Worm (Caenorhabditis elegans): ENCODE results near the gene fbxa-59.
"Not testable (repeated sequence)": the region's sequence is repeated elsewhere in the genome, so short reads cannot be mapped to it uniquely, and the experiment has no call there.

fbxa-59 gene

ce11 chrIII:946250-946725, 3.0 kb upstream of the fbxa-59 start, which contains the start of gene fbxa-60:
TSS of gene fbxa-60 (minus strand) at chrIII:946300.
- no peak for TF ChIP-seq lin-13 (GFP tag; optimal IDR thresholded peaks at IDR 0.05)
- TF ChIP-seq zag-1 (tag; optimal IDR thresholded peaks at IDR 0.05), result no peak
- TF ChIP-seq alr-1 (tag; optimal IDR thresholded peaks at IDR 0.05), result no peak
- peak; percentile 83 for TF ChIP-seq fos-1 (tag; optimal IDR thresholded peaks at IDR 0.05)
- no peak for TF ChIP-seq mdl-1 (tag; optimal IDR thresholded peaks at IDR 0.05)
- no peak for TF ChIP-seq mbf-1 (tag; optimal IDR thresholded peaks at IDR 0.05)
- no peak for TF ChIP-seq lin-11 (tag; optimal IDR thresholded peaks at IDR 0.05)
- TF ChIP-seq gmeb-1 (tag; optimal IDR thresholded peaks at IDR 0.05), result peak; percentile 28
- peak; percentile 9 for TF ChIP-seq sma-9 (GFP tag; optimal IDR thresholded peaks at IDR 0.05)
- TF ChIP-seq sma-9 (tag; optimal IDR thresholded peaks at IDR 0.05), result no peak
- no peak for TF ChIP-seq ama-1 (optimal IDR thresholded peaks at IDR 0.05)
- TF ChIP-seq mab-5 (tag; optimal IDR thresholded peaks at IDR 0.05), result no peak
- TF ChIP-seq R02D3.7 (tag; optimal IDR thresholded peaks at IDR 0.05), result no peak
- no peak for TF ChIP-seq skn-1 (tag; optimal IDR thresholded peaks at IDR 0.05)
- no peak for TF ChIP-seq nhr-12 (tag; optimal IDR thresholded peaks at IDR 0.05)
- TF ChIP-seq ceh-82 (tag; optimal IDR thresholded peaks at IDR 0.05), result no peak
- TF ChIP-seq ztf-4 (tag; optimal IDR thresholded peaks at IDR 0.05), result no peak
- no peak for TF ChIP-seq C34F6.9 (tag; optimal IDR thresholded peaks at IDR 0.05)
- no peak for TF ChIP-seq nhr-6 (tag; optimal IDR thresholded peaks at IDR 0.05)
- TF ChIP-seq ZK546.5 (tag; optimal IDR thresholded peaks at IDR 0.05), result no peak
- TF ChIP-seq F13H6.1 (tag; optimal IDR thresholded peaks at IDR 0.05), result no peak
- TF ChIP-seq elt-1 (tag; optimal IDR thresholded peaks at IDR 0.05), result no peak
- TF ChIP-seq nhr-129 (tag; optimal IDR thresholded peaks at IDR 0.05), result peak; percentile 19
- TF ChIP-seq unc-62 (GFP tag; optimal IDR thresholded peaks at IDR 0.05), result no peak
- no peak for TF ChIP-seq nhr-25 (tag; optimal IDR thresholded peaks at IDR 0.05)

ce11 chrIII:941958-942357, 1.3 kb downstream of the fbxa-59 start:
- TF ChIP-seq ama-1 (optimal IDR thresholded peaks at IDR 0.05), result no peak
- TF ChIP-seq fos-1 (tag; optimal IDR thresholded peaks at IDR 0.05), result no peak
- TF ChIP-seq nhr-6 (tag; optimal IDR thresholded peaks at IDR 0.05), result no peak

ce11 chrIII:938569-938968, 4.7 kb downstream of the fbxa-59 start, which contains the start of gene fbxa-22:
TSS of gene fbxa-22 (plus strand) at chrIII:938869.
- no peak for TF ChIP-seq blmp-1 (tag; optimal IDR thresholded peaks at IDR 0.05; ENCODE audit: insufficient read depth)
- TF ChIP-seq elt-1 (tag; optimal IDR thresholded peaks at IDR 0.05), result no peak
- TF ChIP-seq mab-5 (tag; optimal IDR thresholded peaks at IDR 0.05), result no peak
- TF ChIP-seq Y55F3AM.14 (GFP tag; optimal IDR thresholded peaks at IDR 0.05), result no peak
- no peak for TF ChIP-seq sma-3 (GFP tag; optimal IDR thresholded peaks at IDR 0.05)
- TF ChIP-seq sma-9 (GFP tag; optimal IDR thresholded peaks at IDR 0.05), result no peak
- no peak for TF ChIP-seq sma-9 (tag; optimal IDR thresholded peaks at IDR 0.05)
- TF ChIP-seq nhr-129 (tag; optimal IDR thresholded peaks at IDR 0.05), result no peak
- no peak for TF ChIP-seq nhr-11 (tag; optimal IDR thresholded peaks at IDR 0.05)

- no peak for TF ChIP-seq R02D3.7 (tag; optimal IDR thresholded peaks at IDR 0.05)
- TF ChIP-seq peb-1 (tag; optimal IDR thresholded peaks at IDR 0.05), result no peak
- no peak for TF ChIP-seq elt-1 (tag; optimal IDR thresholded peaks at IDR 0.05)
- TF ChIP-seq lin-39 (tag; optimal IDR thresholded peaks at IDR 0.05), result no peak
- no peak for TF ChIP-seq unc-39 (tag; optimal IDR thresholded peaks at IDR 0.05)
- TF ChIP-seq mbf-1 (tag; optimal IDR thresholded peaks at IDR 0.05), result no peak
These were observed 5.3 kb downstream of the fbxa-59 start, which contains the start of gene fbxa-56 for ce11 chrIII:937961-938360. TSS of gene fbxa-56 (minus strand) at chrIII:938061.

ce11 chrIII:936037-936507, 7.2 kb downstream of the fbxa-59 start, which contains the start of gene fbxa-55:
TSS of gene fbxa-55 (minus strand) at chrIII:936087.
- no peak for TF ChIP-seq lin-39 (tag; optimal IDR thresholded peaks at IDR 0.05)
- TF ChIP-seq fos-1 (tag; optimal IDR thresholded peaks at IDR 0.05), result peak; percentile 68

ce11 chrIII:931405-931804, 11.9 kb downstream of the fbxa-59 start:
- TF ChIP-seq sma-9 (GFP tag; optimal IDR thresholded peaks at IDR 0.05), result peak; percentile 18
- not testable (repeated sequence) for TF ChIP-seq sma-9 (tag; optimal IDR thresholded peaks at IDR 0.05)
